Worm (Caenorhabditis elegans): ENCODE data around the gene Y39B6A.27.

DNA sequence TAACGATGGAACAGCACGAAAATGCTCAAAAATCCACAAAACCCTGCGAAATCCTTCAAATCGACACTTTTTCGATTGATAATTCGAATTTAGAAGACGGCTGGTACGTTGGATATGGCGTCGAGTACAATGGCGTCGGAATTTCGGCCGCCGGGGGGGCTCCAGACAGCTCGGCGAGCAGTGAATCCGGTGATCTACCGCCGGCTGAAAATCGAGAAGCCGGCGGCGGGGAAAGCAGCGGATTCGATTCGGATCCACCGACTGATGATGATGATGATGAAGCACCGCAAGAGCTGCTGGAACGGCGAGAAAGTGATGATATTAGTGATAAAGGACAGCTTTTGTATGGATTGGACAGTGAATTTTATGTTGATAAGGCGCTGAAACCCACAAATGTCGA lies 40.6 kb upstream of the Y39B6A.27 start:
- TF ChIP-seq pha-4 (tag; optimal IDR thresholded peaks at IDR 0.05) (no peak), unc-86 (tag; optimal IDR thresholded peaks at IDR 0.05) (no peak), ama-1 (optimal IDR thresholded peaks at IDR 0.05) (no peak), dve-1 (tag; optimal IDR thresholded peaks at IDR 0.05) (no peak), ceh-6 (GFP tag; optimal IDR thresholded peaks at IDR 0.05) (no peak), nhr-11 (tag; optimal IDR thresholded peaks at IDR 0.05) (no peak), nhr-232 (tag; optimal IDR thresholded peaks at IDR 0.05) (no peak), hlh-15 (tag; optimal IDR thresholded peaks at IDR 0.05) (no peak)

Data from whole organism, late embryonic.